Fruit fly (Drosophila melanogaster) whole organism, embryonic: ENCODE results near the gene CG18744.

ENCODE experiments used
- Atf-2 ChIP-seq: fragments of 200-800 bp; sonication (Bioruptor generic); optimal IDR thresholded peaks from 2 replicates; lab custom pipeline; 2016; ENCODE audit warnings: missing biosample characterization, missing genetic modification characterization
- Blimp-1 ChIP-seq: fragments of 200-800 bp; sonication (Bioruptor generic); optimal IDR thresholded peaks from 3 replicates; lab custom pipeline; 2018; ENCODE audit warnings: missing biosample characterization, missing genetic modification characterization, mild to moderate bottlenecking, moderate library complexity, missing genetic modification reagents
- CG11723 ChIP-seq: fragments of 200-800 bp; sonication (Bioruptor generic); optimal IDR thresholded peaks from 2 replicates; lab custom pipeline; 2017; ENCODE audit warnings: missing biosample characterization, mild to moderate bottlenecking, missing genetic modification characterization
- CG12104 ChIP-seq: fragments of 200-800 bp; sonication (Bioruptor generic); optimal IDR thresholded peaks from 3 replicates; lab custom pipeline; 2016; ENCODE audit warnings: missing biosample characterization, missing genetic modification characterization
- CG12769 ChIP-seq: fragments of 200-800 bp; sonication (Bioruptor generic); optimal IDR thresholded peaks from 2 replicates; lab custom pipeline; 2019; ENCODE audit warnings: missing biosample characterization, mild to moderate bottlenecking, missing genetic modification characterization, moderate library complexity
- CG13123 ChIP-seq: fragments of 200-800 bp; sonication (Bioruptor generic); optimal IDR thresholded peaks from 2 replicates; lab custom pipeline; 2016; ENCODE audit warnings: missing biosample characterization, missing genetic modification characterization
- CG13296 ChIP-seq: fragments of 200-800 bp; sonication (Bioruptor generic); optimal IDR thresholded peaks from 3 replicates; lab custom pipeline; 2018; ENCODE audit warnings: missing biosample characterization, mild to moderate bottlenecking, missing genetic modification characterization
- CG15696 ChIP-seq: fragments of 200-800 bp; sonication (Bioruptor generic); optimal IDR thresholded peaks from 2 replicates; lab custom pipeline; 2019; ENCODE audit warnings: missing biosample characterization, mild to moderate bottlenecking, missing genetic modification characterization, moderate library complexity
- CG17361 ChIP-seq: fragments of 200-800 bp; sonication (Bioruptor generic); IDR thresholded peaks from 3 replicates; pipeline ENCODE4 v1.3.6; 2022; ENCODE audit warnings: missing biosample characterization, missing genetic modification characterization
- CG17912 ChIP-seq: fragments of 200-800 bp; sonication (Bioruptor generic); optimal IDR thresholded peaks from 2 replicates; lab custom pipeline; 2018; ENCODE audit warnings: missing biosample characterization, mild to moderate bottlenecking, missing genetic modification characterization
- CG18476 ChIP-seq: fragments of 200-800 bp; sonication (Bioruptor generic); optimal IDR thresholded peaks from 2 replicates; lab custom pipeline; 2016; ENCODE audit warnings: missing biosample characterization, mild to moderate bottlenecking, missing genetic modification characterization
- CG2129 ChIP-seq: fragments of 200-800 bp; sonication (Bioruptor generic); IDR thresholded peaks from 2 replicates; pipeline ENCODE4 v1.3.6; 2022; ENCODE audit warnings: missing biosample characterization, missing genetic modification characterization; ENCODE audit not compliant: partially characterized antibody
- CG3065 ChIP-seq: fragments of 200-800 bp; sonication (Bioruptor generic); optimal IDR thresholded peaks from 2 replicates; lab custom pipeline; 2016; ENCODE audit warnings: missing biosample characterization, missing genetic modification characterization
- CG6683 ChIP-seq: fragments of 200-800 bp; sonication (Bioruptor generic); optimal IDR thresholded peaks from 2 replicates; lab custom pipeline; 2017; ENCODE audit warnings: missing biosample characterization, mild to moderate bottlenecking, missing genetic modification characterization, missing genetic modification reagents
- CG7357 ChIP-seq: fragments of 200-800 bp; sonication (Bioruptor generic); IDR thresholded peaks from 3 replicates; pipeline ENCODE4 v1.3.6; 2022; ENCODE audit warnings: missing biosample characterization, missing genetic modification characterization
- CG8281 ChIP-seq: fragments of 200-800 bp; sonication (Bioruptor generic); optimal IDR thresholded peaks from 2 replicates; lab custom pipeline; 2018; ENCODE audit warnings: missing biosample characterization, mild to moderate bottlenecking, missing genetic modification characterization, moderate library complexity
- CG9437 ChIP-seq: fragments of 200-800 bp; sonication (Bioruptor generic); optimal IDR thresholded peaks from 2 replicates; lab custom pipeline; 2018; ENCODE audit warnings: missing biosample characterization, mild to moderate bottlenecking, missing genetic modification characterization
- CG9876 ChIP-seq: fragments of 200-800 bp; sonication (Bioruptor generic); optimal IDR thresholded peaks from 2 replicates; lab custom pipeline; 2016; ENCODE audit warnings: missing biosample characterization, missing genetic modification characterization
- CTCF ChIP-seq: fragments of 200-800 bp; sonication (Bioruptor generic); optimal IDR thresholded peaks from 2 replicates; lab custom pipeline; 2017; ENCODE audit warnings: missing biosample characterization, mild to moderate bottlenecking, missing genetic modification characterization, moderate library complexity
- D19B ChIP-seq: fragments of 200-800 bp; sonication (Bioruptor generic); optimal IDR thresholded peaks from 2 replicates; lab custom pipeline; 2017; ENCODE audit warnings: missing biosample characterization, mild to moderate bottlenecking, missing genetic modification characterization
- Dbx ChIP-seq: fragments of 200-800 bp; sonication (Bioruptor generic); IDR thresholded peaks from 3 replicates; pipeline ENCODE4 v1.3.6; 2022; ENCODE audit warnings: missing biosample characterization, missing genetic modification characterization
- Fer3 ChIP-seq: fragments of 200-800 bp; sonication (Bioruptor generic); optimal IDR thresholded peaks from 2 replicates; lab custom pipeline; 2018; ENCODE audit warnings: missing biosample characterization, mild to moderate bottlenecking, missing genetic modification characterization, moderate library complexity
- H15 ChIP-seq: fragments of 200-800 bp; sonication (Bioruptor generic); IDR thresholded peaks from 3 replicates; pipeline ENCODE4 v1.3.6; 2022; ENCODE audit warnings: missing biosample characterization, missing genetic modification characterization
- Max ChIP-seq: fragments of 200-800 bp; sonication (Bioruptor generic); optimal IDR thresholded peaks from 2 replicates; lab custom pipeline; 2016; ENCODE audit warnings: missing biosample characterization, mild to moderate bottlenecking, missing genetic modification characterization
- Med ChIP-seq: fragments of 200-800 bp; sonication (Bioruptor generic); peaks from one replicate; lab custom pipeline; 2016; ENCODE audit warnings: missing biosample characterization, missing genetic modification characterization, mild to moderate bottlenecking, inconsistent platforms, moderate library complexity
- Meics ChIP-seq: fragments of 200-800 bp; sonication (Bioruptor generic); optimal IDR thresholded peaks from 2 replicates; lab custom pipeline; 2017; ENCODE audit warnings: missing biosample characterization, mild to moderate bottlenecking, missing genetic modification characterization
- Pdp1 ChIP-seq, 2 experiments: fragments of 200-800 bp; sonication (Bioruptor generic); optimal IDR thresholded peaks; 3 replicates each; lab custom pipeline; 2016; ENCODE audit warnings: missing biosample characterization in 2 of 2, missing genetic modification characterization in 2 of 2, mild to moderate bottlenecking in 1 of 2, moderate library complexity in 1 of 2
- Six4 ChIP-seq: fragments of 200-800 bp; sonication (Bioruptor generic); optimal IDR thresholded peaks from 2 replicates; lab custom pipeline; 2016; ENCODE audit warnings: missing biosample characterization, missing genetic modification characterization
- Sox102F ChIP-seq: fragments of 200-800 bp; sonication (Bioruptor generic); optimal IDR thresholded peaks from 2 replicates; lab custom pipeline; 2018; ENCODE audit warnings: missing biosample characterization, mild to moderate bottlenecking, missing genetic modification characterization, moderate library complexity
- ac ChIP-seq: fragments of 200-800 bp; sonication (Bioruptor generic); optimal IDR thresholded peaks from 3 replicates; lab custom pipeline; 2017; ENCODE audit warnings: missing biosample characterization, mild to moderate bottlenecking, missing genetic modification characterization
- cg ChIP-seq: fragments of 200-800 bp; sonication (Bioruptor generic); optimal IDR thresholded peaks from 3 replicates; lab custom pipeline; 2019; ENCODE audit warnings: missing biosample characterization, mild to moderate bottlenecking, missing genetic modification characterization, moderate library complexity
- crp ChIP-seq, 2 experiments: fragments of 200-800 bp; sonication (Bioruptor generic); optimal IDR thresholded peaks; 2 replicates in 1 of 2; 3 replicates in 1 of 2; lab custom pipeline; 2017; ENCODE audit warnings: missing biosample characterization in 2 of 2, missing genetic modification characterization in 2 of 2, mild to moderate bottlenecking in 1 of 2, moderate library complexity in 1 of 2
- eyg ChIP-seq: fragments of 200-800 bp; sonication (Bioruptor generic); optimal IDR thresholded peaks from 3 replicates; lab custom pipeline; 2016; ENCODE audit warnings: missing biosample characterization, missing genetic modification characterization
- fd96Cb ChIP-seq: fragments of 200-800 bp; sonication (Bioruptor generic); optimal IDR thresholded peaks from 2 replicates; lab custom pipeline; 2018; ENCODE audit warnings: missing biosample characterization, mild to moderate bottlenecking, missing genetic modification characterization, moderate library complexity
- gcm ChIP-seq: fragments of 200-800 bp; sonication (Bioruptor generic); optimal IDR thresholded peaks from 2 replicates; lab custom pipeline; 2019; ENCODE audit warnings: missing biosample characterization, mild to moderate bottlenecking, missing genetic modification characterization, moderate library complexity
- ind ChIP-seq: fragments of 200-800 bp; sonication (Bioruptor generic); optimal IDR thresholded peaks from 3 replicates; lab custom pipeline; 2016; ENCODE audit warnings: missing biosample characterization, missing genetic modification characterization
- lab ChIP-seq: fragments of 200-800 bp; sonication (Bioruptor generic); optimal IDR thresholded peaks from 3 replicates; lab custom pipeline; 2017; ENCODE audit warnings: missing biosample characterization, missing genetic modification characterization, mild to moderate bottlenecking, moderate library complexity, missing genetic modification reagents
- lilli ChIP-seq: fragments of 200-800 bp; sonication (Bioruptor generic); optimal IDR thresholded peaks from 3 replicates; lab custom pipeline; 2016; ENCODE audit warnings: missing biosample characterization, missing genetic modification characterization
- maf-S ChIP-seq: fragments of 200-800 bp; sonication (Bioruptor generic); optimal IDR thresholded peaks from 2 replicates; lab custom pipeline; 2016; ENCODE audit warnings: missing biosample characterization, missing genetic modification characterization
- mam ChIP-seq: fragments of 200-800 bp; sonication (Bioruptor generic); optimal IDR thresholded peaks from 3 replicates; lab custom pipeline; 2016; ENCODE audit warnings: missing biosample characterization, missing genetic modification characterization
- p53 ChIP-seq: fragments of 200-800 bp; sonication (Bioruptor generic); optimal IDR thresholded peaks from 2 replicates; lab custom pipeline; 2016; ENCODE audit warnings: missing biosample characterization, missing genetic modification characterization
- prd ChIP-seq, 3 experiments: fragments of >200 bp in 2 of 3; fragments of 200-800 bp in 1 of 3; sonication (Bioruptor generic) in 1 of 3; optimal IDR thresholded peaks in 2 of 3; IDR thresholded peaks in 1 of 3; 2 replicates in 2 of 3; 3 replicates in 1 of 3; pipeline versions ENCODE4 v1.3.6 to Lab custom; 2017 to 2022; ENCODE audit warnings: missing biosample characterization in 1 of 3, missing genetic modification characterization in 1 of 3
- psq ChIP-seq: fragments of 200-800 bp; sonication (Bioruptor generic); optimal IDR thresholded peaks from 2 replicates; lab custom pipeline; 2017; ENCODE audit warnings: missing biosample characterization, missing genetic modification characterization
- pum ChIP-seq: fragments of 200-800 bp; sonication (Bioruptor generic); optimal IDR thresholded peaks from 2 replicates; lab custom pipeline; 2016; ENCODE audit warnings: missing biosample characterization, missing genetic modification characterization
- salm ChIP-seq: fragments of 200-800 bp; sonication (Bioruptor generic); optimal IDR thresholded peaks from 2 replicates; lab custom pipeline; 2018; ENCODE audit warnings: missing biosample characterization, mild to moderate bottlenecking, missing genetic modification characterization
- scrt ChIP-seq: fragments of 200-800 bp; sonication (Bioruptor generic); optimal IDR thresholded peaks from 2 replicates; lab custom pipeline; 2018; ENCODE audit warnings: missing biosample characterization, mild to moderate bottlenecking, missing genetic modification characterization, moderate library complexity
- toy ChIP-seq: fragments of 200-800 bp; sonication (Bioruptor generic); IDR thresholded peaks from 2 replicates; pipeline ENCODE4 v1.3.6; 2022; ENCODE audit warnings: missing biosample characterization, missing genetic modification characterization
- vfl ChIP-seq: fragments of 200-800 bp; sonication (Bioruptor generic); optimal IDR thresholded peaks from 2 replicates; lab custom pipeline; 2016; ENCODE audit warnings: missing biosample characterization, missing genetic modification characterization
- wdn ChIP-seq: fragments of 200-800 bp; sonication (Bioruptor generic); IDR thresholded peaks from 2 replicates; pipeline ENCODE4 v1.3.6; 2022; ENCODE audit warnings: missing biosample characterization, missing genetic modification characterization
- zen ChIP-seq: fragments of 200-800 bp; sonication (Bioruptor generic); optimal IDR thresholded peaks from 3 replicates; lab custom pipeline; 2018; ENCODE audit warnings: missing biosample characterization, mild to moderate bottlenecking, missing genetic modification characterization, moderate library complexity

CG18744 gene

dm6 chr3R:7813981-7814529 lies 15.5 kb upstream of the CG18744 start, which contains the start of gene CG34384 (continued):
- TF ChIP-seq lab (GFP tag; lab: Kevin White, UChicago) (peak; percentile 74), p53 (GFP tag; lab: Kevin White, UChicago) (no peak), Pdp1 (GFP tag; optimal IDR thresholded peaks at IDR 0.05; lab: Kevin White, UChicago) (peak; percentile 21 to 51), pum (GFP tag; lab: Kevin White, UChicago) (peak; percentile 31), Dbx (0 out of 3 replicates have a peak, but pooled peaks have one; percentile 36), zen (peak; percentile 24), Meics (GFP tag; lab: Kevin White, UChicago) (peak; percentile 83), wdn (GFP tag; lab: Robert Waterston, UW) (no peak), CG12104 (GFP tag; lab: Kevin White, UChicago) (peak; percentile 72), CG17361 (GFP tag; lab: Robert Waterston, UW) (peak; percentile 87), maf-S (GFP tag; lab: Kevin White, UChicago) (peak; percentile 32), Med (GFP tag; lab: Kevin White, UChicago) (peak; percentile 78), fd96Cb (peak; percentile 31), Atf-2 (peak; percentile 14), crp (GFP tag; optimal IDR thresholded peaks at IDR 0.05; lab: Kevin White, UChicago) (peak in 1 of 2 experiments; percentile 18), lilli (GFP tag; lab: Kevin White, UChicago) (peak; percentile 58), CG12769 (peak; percentile 42), ac (no peak), cg (GFP tag; lab: Kevin White, UChicago) (no peak), CG9437 (GFP tag; lab: Kevin White, UChicago) (peak; percentile 40), toy (GFP tag; lab: Robert Waterston, UW) (no peak), Sox102F (GFP tag; lab: Kevin White, UChicago) (peak; percentile 23), ind (peak; percentile 59), vfl (GFP tag; lab: Kevin White, UChicago) (no peak), eyg (GFP tag; lab: Kevin White, UChicago) (no peak), CG17912 (no peak), CG15696 (tag; lab: Kevin White, UChicago) (peak; percentile 72), prd (optimal IDR thresholded peaks at IDR 0.05; lab: Kevin White, UChicago) (no peak), prd (GFP tag; IDR thresholded peaks at IDR 0.05; lab: Robert Waterston, UW) (peak; percentile 53; the same call in 1 of the 3 replicates), CTCF (GFP tag; lab: Kevin White, UChicago) (no peak), Blimp-1 (GFP tag; lab: Kevin White, UChicago) (peak; percentile 43), CG2129 (GFP tag; lab: Robert Waterston, UW) (no peak), H15 (GFP tag; lab: Robert Waterston, UW) (no peak), CG9876 (no peak), Max (GFP tag; lab: Kevin White, UChicago) (peak; percentile 39), CG11723 (GFP tag; lab: Kevin White, UChicago) (peak; percentile 37), D19B (GFP tag; lab: Kevin White, UChicago) (peak; percentile 46), CG3065 (GFP tag; lab: Kevin White, UChicago) (no peak), CG18476 (GFP tag; lab: Kevin White, UChicago) (peak; percentile 42), scrt (GFP tag; lab: Kevin White, UChicago) (no peak), mam (GFP tag; lab: Kevin White, UChicago) (peak; percentile 52), CG8281 (tag; lab: Kevin White, UChicago) (peak; percentile 21), CG7357 (GFP tag; lab: Robert Waterston, UW) (no peak), Fer3 (peak; percentile 8), CG6683 (GFP tag; lab: Kevin White, UChicago) (peak; percentile 52), Six4 (GFP tag; lab: Kevin White, UChicago) (peak; percentile 39), CG13123 (GFP tag; lab: Kevin White, UChicago) (no peak), gcm (GFP tag; lab: Kevin White, UChicago) (no peak), salm (tag; lab: Kevin White, UChicago) (no peak), CG13296 (peak; percentile 67), psq (GFP tag; lab: Kevin White, UChicago) (no peak)
